Fruit fly (Drosophila melanogaster) whole organism: ENCODE data around the gene CG13689.

ENCODE experiments used
- CG8478 ChIP-seq: fragments of >200 bp; optimal IDR thresholded peaks from 2 replicates; lab custom pipeline; 2018; ENCODE audit warnings: inconsistent platforms
- EcR ChIP-seq, 2 experiments: fragments of >200 bp; optimal IDR thresholded peaks; 2 replicates each; lab custom pipeline; 2017; ENCODE audit warnings: missing biosample characterization in 2 of 2, missing genetic modification characterization in 2 of 2, missing genetic modification reagents in 2 of 2
- pan ChIP-seq: fragments of >200 bp; optimal IDR thresholded peaks from 2 replicates; lab custom pipeline; 2017
- psq ChIP-seq: fragments of >200 bp; optimal IDR thresholded peaks from 2 replicates; lab custom pipeline; 2017
- usp ChIP-seq: fragments of >200 bp; optimal IDR thresholded peaks from 2 replicates; lab custom pipeline; 2017; ENCODE audit warnings: missing biosample characterization, missing genetic modification characterization, mixed read lengths

dm6 chr2L:633192-633591, 30.6 kb downstream of the CG13689 start:
- TF ChIP-seq CG8478 (lab: Kevin White, UChicago) (no peak), EcR (GFP tag; optimal IDR thresholded peaks at IDR 0.05; lab: Kevin White, UChicago) (no peak), usp (GFP tag; lab: Kevin White, UChicago) (no peak), pan (lab: Kevin White, UChicago) (no peak), psq (no peak)
